Worm (Caenorhabditis elegans) whole organism, L2 larva: ENCODE data around the gene Y37E11B.6.

ENCODE experiments used
- F13H6.1 ChIP-seq: sonication (generic microtip); optimal IDR thresholded peaks from 2 replicates; lab custom pipeline; 2016; ENCODE audit warnings: missing genetic modification characterization, missing compliant biosample characterization
- aly-2 ChIP-seq: fragments of 150-350 bp; optimal IDR thresholded peaks from 2 replicates; lab custom pipeline; 2014; ENCODE audit warnings: missing biosample characterization, missing genetic modification characterization
- ceh-82 ChIP-seq: fragments of 150-350 bp; optimal IDR thresholded peaks from 2 replicates; lab custom pipeline; 2014; ENCODE audit warnings: missing biosample characterization, missing genetic modification characterization
- egl-27 ChIP-seq: sonication (generic microtip); optimal IDR thresholded peaks from 3 replicates; lab custom pipeline; 2017; ENCODE audit warnings: missing biosample characterization, missing genetic modification reagents, missing genetic modification characterization
- lin-11 ChIP-seq: fragments of 150-350 bp; sonication (generic microtip); optimal IDR thresholded peaks from 2 replicates; lab custom pipeline; 2014; ENCODE audit warnings: missing biosample characterization, missing genetic modification characterization, inconsistent platforms, mixed read lengths
- lin-13 ChIP-seq: fragments of 150-350 bp; optimal IDR thresholded peaks from 2 replicates; lab custom pipeline; 2014; ENCODE audit warnings: missing biosample characterization, missing genetic modification reagents, missing genetic modification characterization
- lin-39 ChIP-seq: fragments of 150-350 bp; optimal IDR thresholded peaks from 2 replicates; lab custom pipeline; 2014; ENCODE audit warnings: missing biosample characterization, missing genetic modification reagents, missing genetic modification characterization
- nhr-25 ChIP-seq: fragments of 150-350 bp; sonication (generic microtip); optimal IDR thresholded peaks from 3 replicates; lab custom pipeline; 2014; ENCODE audit warnings: missing biosample characterization, missing genetic modification characterization
- nhr-77 ChIP-seq: fragments of 150-350 bp; optimal IDR thresholded peaks from 2 replicates; lab custom pipeline; 2014; ENCODE audit warnings: missing biosample characterization, missing genetic modification characterization
- skn-1 ChIP-seq: sonication (generic microtip); optimal IDR thresholded peaks from 2 replicates; lab custom pipeline; 2017; ENCODE audit warnings: missing biosample characterization, missing genetic modification characterization
- sma-3 ChIP-seq: sonication (generic microtip); optimal IDR thresholded peaks from 2 replicates; lab custom pipeline; 2016; ENCODE audit warnings: missing genetic modification reagents, missing genetic modification characterization, missing compliant biosample characterization
- unc-55 ChIP-seq: fragments of 150-350 bp; sonication (generic microtip); optimal IDR thresholded peaks from 3 replicates; lab custom pipeline; 2014; ENCODE audit warnings: missing biosample characterization, missing genetic modification reagents, missing genetic modification characterization
- zag-1 ChIP-seq: fragments of 150-350 bp; optimal IDR thresholded peaks from 2 replicates; lab custom pipeline; 2014; ENCODE audit warnings: missing biosample characterization, missing genetic modification characterization
- ztf-4 ChIP-seq: fragments of 150-350 bp; optimal IDR thresholded peaks from 2 replicates; lab custom pipeline; 2014; ENCODE audit warnings: missing biosample characterization, missing genetic modification characterization

DNA sequence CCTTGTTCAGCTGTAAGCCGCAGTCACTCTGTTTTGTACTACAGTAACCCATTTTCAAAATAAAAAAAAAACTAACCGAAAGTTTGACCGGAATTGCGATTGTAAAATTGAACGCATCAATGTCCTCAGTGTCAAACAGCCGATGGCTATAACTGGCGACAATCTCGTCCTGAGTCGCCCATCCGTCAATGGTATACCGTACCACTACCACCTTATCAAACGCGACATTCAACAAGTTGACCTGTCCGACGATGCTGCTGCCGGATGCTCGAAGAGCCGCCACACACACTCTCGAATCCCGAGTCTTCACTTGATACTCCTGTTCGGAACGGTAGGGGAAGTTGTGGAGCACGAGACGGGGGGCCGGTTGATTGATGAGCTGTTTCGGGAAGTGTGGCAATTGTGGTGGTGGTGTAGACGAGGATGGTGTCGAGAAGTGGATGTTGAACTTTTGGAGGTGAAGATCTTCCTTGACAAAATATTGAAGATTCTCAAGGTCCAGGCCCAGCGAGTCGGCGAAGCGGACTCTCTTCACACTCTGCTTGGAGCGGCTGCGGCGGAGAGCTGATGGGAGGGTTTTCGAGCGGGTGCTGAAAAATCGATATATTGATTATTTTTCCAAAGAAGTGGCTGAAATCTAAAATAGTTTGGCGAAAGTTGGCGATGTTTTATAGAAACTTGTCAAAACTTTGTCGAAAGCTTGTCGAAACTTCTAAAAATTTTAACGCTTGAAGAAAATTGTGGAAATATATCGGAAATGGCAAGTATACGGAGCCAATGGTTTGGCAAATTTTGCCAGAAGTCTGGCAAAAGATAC lies 47.4 kb upstream of the Y37E11B.6 start:
- TF ChIP-seq zag-1 (tag; lab: Kevin White, UChicago) (no peak), sma-3 (GFP tag; lab: Kevin White, UChicago) (no peak), ztf-4 (no peak), aly-2 (no peak), ceh-82 (tag; lab: Kevin White, UChicago) (no peak), lin-13 (GFP tag; lab: Kevin White, UChicago) (no peak), skn-1 (no peak), unc-55 (GFP tag; lab: Kevin White, UChicago) (no peak), egl-27 (tag; lab: Kevin White, UChicago) (no peak), lin-39 (tag; lab: Kevin White, UChicago) (no peak), F13H6.1 (no peak), nhr-77 (no peak), nhr-25 (tag; lab: Kevin White, UChicago) (no peak), lin-11 (tag; lab: Kevin White, UChicago) (no peak)
